Fruit fly (Drosophila melanogaster) Kc167 (cell line): ENCODE results near the gene CG46468.

Experiments used
- Myc ChIP-seq: fragments of >200 bp; optimal IDR thresholded peaks from 2 replicates; lab custom pipeline; 2017; ENCODE audit warnings: missing external identifiers
- Sin3A ChIP-seq: fragments of >200 bp; optimal IDR thresholded peaks from 2 replicates; lab custom pipeline; 2018; ENCODE audit warnings: missing external identifiers
- h ChIP-seq: fragments of >200 bp; optimal IDR thresholded peaks from 3 replicates; lab custom pipeline; 2018; ENCODE audit warnings: missing external identifiers
- insv ChIP-seq: fragments of >200 bp; optimal IDR thresholded peaks from 3 replicates; lab custom pipeline; 2018; ENCODE audit warnings: missing external identifiers
- psq ChIP-seq: fragments of >200 bp; optimal IDR thresholded peaks from 2 replicates; lab custom pipeline; 2017; ENCODE audit warnings: missing external identifiers
- ttk ChIP-seq: sonication (Bioruptor generic); optimal IDR thresholded peaks from 2 replicates; lab custom pipeline; 2017; ENCODE audit warnings: missing external identifiers

CG46468 gene

dm6 chr2L:9529858-9530378 lies 35.3 kb downstream of the CG46468 start:
- TF ChIP-seq psq (no peak), Sin3A (no peak), insv (lab: Kevin White, UChicago) (no peak), Myc (no peak), h (lab: Kevin White, UChicago) (no peak), ttk (lab: Kevin White, UChicago) (no peak)

- TF ChIP-seq Sin3A (no peak), Myc (no peak), ttk (lab: Kevin White, UChicago) (no peak), psq (no peak), h (lab: Kevin White, UChicago) (no peak), insv (lab: Kevin White, UChicago) (no peak)
Measured at dm6 chr2L:9528215-9528614, 37.0 kb downstream of the CG46468 start, which contains the start of gene CG31883. CG31883 (plus strand) TSS chr2L:9528515.

dm6 chr2L:9526518-9526917 lies 38.7 kb downstream of the CG46468 start:
- TF ChIP-seq h (lab: Kevin White, UChicago): no peak
- TF ChIP-seq insv (lab: Kevin White, UChicago): no peak
- TF ChIP-seq Sin3A: no peak
- no peak for TF ChIP-seq ttk (lab: Kevin White, UChicago)
- no peak for TF ChIP-seq psq
- TF ChIP-seq Myc: no peak

- TF ChIP-seq Sin3A (no peak), psq (no peak), ttk (lab: Kevin White, UChicago) (no peak), insv (lab: Kevin White, UChicago) (no peak), h (lab: Kevin White, UChicago) (no peak), Myc (no peak)
Measured at dm6 chr2L:9525719-9526118, 39.5 kb downstream of the CG46468 start.

dm6 chr2L:9524915-9525314 lies 40.3 kb downstream of the CG46468 start:
- TF ChIP-seq insv (lab: Kevin White, UChicago): no peak
- no peak for TF ChIP-seq psq
- no peak for TF ChIP-seq Sin3A
- no peak for TF ChIP-seq ttk (lab: Kevin White, UChicago)
- TF ChIP-seq h (lab: Kevin White, UChicago): no peak
- no peak for TF ChIP-seq Myc

dm6 chr2L:9522766-9523174 lies 42.5 kb downstream of the CG46468 start:
- no peak for TF ChIP-seq Myc
- TF ChIP-seq insv (lab: Kevin White, UChicago): no peak
- TF ChIP-seq Sin3A: no peak
- TF ChIP-seq h (lab: Kevin White, UChicago): no peak
- no peak for TF ChIP-seq ttk (lab: Kevin White, UChicago)
- TF ChIP-seq psq: no peak

dm6 chr2L:9520886-9521868 lies 44.1 kb downstream of the CG46468 start, which contains the start of gene Oatp30B:
Oatp30B (plus strand) TSS chr2L:9521210.
- TF ChIP-seq Myc (no peak), insv (lab: Kevin White, UChicago) (no peak), ttk (lab: Kevin White, UChicago) (no peak), psq (no peak), h (lab: Kevin White, UChicago) (no peak), Sin3A (no peak)

dm6 chr2L:9513771-9514170 lies 51.5 kb downstream of the CG46468 start:
- TF ChIP-seq psq (no peak), h (lab: Kevin White, UChicago) (no peak), insv (lab: Kevin White, UChicago) (no peak), Sin3A (no peak), ttk (lab: Kevin White, UChicago) (no peak), Myc (no peak)

dm6 chr2L:9512401-9513198 lies 52.6 kb downstream of the CG46468 start:
- no peak for TF ChIP-seq Myc
- TF ChIP-seq ttk (lab: Kevin White, UChicago): no peak
- TF ChIP-seq h (lab: Kevin White, UChicago): no peak
- no peak for TF ChIP-seq insv (lab: Kevin White, UChicago)
- no peak for TF ChIP-seq Sin3A
- no peak for TF ChIP-seq psq

- TF ChIP-seq Myc (no peak), ttk (lab: Kevin White, UChicago) (no peak), psq (no peak), insv (lab: Kevin White, UChicago) (no peak), h (lab: Kevin White, UChicago) (no peak)
Measured at dm6 chr2L:9510429-9510828, 54.8 kb downstream of the CG46468 start.

- TF ChIP-seq ttk (lab: Kevin White, UChicago) (no peak), insv (lab: Kevin White, UChicago) (no peak), Sin3A (no peak), psq (no peak), Myc (no peak), h (lab: Kevin White, UChicago) (no peak)
Measured at dm6 chr2L:9509653-9510052, 55.6 kb downstream of the CG46468 start.
